Worm (Caenorhabditis elegans) whole organism, L3 larva: Measurements from ENCODE around the gene Y77E11A.16.

Experiments used
- fkh-10 ChIP-seq: sonication (generic microtip); optimal IDR thresholded peaks from 2 replicates; lab custom pipeline; 2017; ENCODE audit warnings: missing biosample characterization, missing genetic modification reagents, missing genetic modification characterization
- zag-1 ChIP-seq: fragments of 150-350 bp; optimal IDR thresholded peaks from 2 replicates; lab custom pipeline; 2014; ENCODE audit warnings: missing biosample characterization, missing genetic modification characterization

ce11 chrIV:1523418-1523817 is 38.2 kb downstream of the Y77E11A.16 start, which contains the start of gene K03H6.1:
- TF ChIP-seq zag-1 (no peak), fkh-10 (GFP tag; lab: Kevin White, UChicago) (no peak)
